Fruit fly (Drosophila melanogaster) whole organism, embryonic: ENCODE measurements around the gene Plod.

Experiments
- ATbp ChIP-seq: fragments of 200-800 bp; sonication (Bioruptor generic); optimal IDR thresholded peaks from 2 replicates; lab custom pipeline; 2017; ENCODE audit warnings: missing biosample characterization, mild to moderate bottlenecking, missing genetic modification characterization, missing genetic modification reagents
- Adf1 ChIP-seq: fragments of 200-800 bp; sonication (Bioruptor generic); IDR thresholded peaks from 2 replicates; pipeline ENCODE4 v1.3.6; 2022; ENCODE audit warnings: missing biosample characterization, missing genetic modification characterization
- Asciz ChIP-seq: fragments of 200-800 bp; sonication (Bioruptor generic); optimal IDR thresholded peaks from 2 replicates; lab custom pipeline; 2017; ENCODE audit warnings: missing biosample characterization, mild to moderate bottlenecking, missing genetic modification characterization, missing genetic modification reagents
- B-H1 ChIP-seq: fragments of 200-800 bp; sonication (Bioruptor generic); IDR thresholded peaks from 3 replicates; pipeline ENCODE4 v1.3.6; 2022; ENCODE audit warnings: missing biosample characterization, missing genetic modification characterization
- BEAF-32 ChIP-seq: fragments of 200-800 bp; sonication (Bioruptor generic); optimal IDR thresholded peaks from 3 replicates; lab custom pipeline; 2017; ENCODE audit warnings: missing biosample characterization, missing genetic modification characterization, mild to moderate bottlenecking, moderate library complexity, missing genetic modification reagents
- CG10543 ChIP-seq: fragments of 200-800 bp; sonication (Bioruptor generic); optimal IDR thresholded peaks from 3 replicates; lab custom pipeline; 2017; ENCODE audit warnings: missing biosample characterization, mild to moderate bottlenecking, missing genetic modification characterization, moderate library complexity
- CG11093 ChIP-seq: fragments of 200-800 bp; sonication (Bioruptor generic); IDR thresholded peaks from 3 replicates; pipeline ENCODE4 v1.3.6; 2022; ENCODE audit warnings: missing biosample characterization, missing genetic modification characterization
- CG11695 ChIP-seq: fragments of 200-800 bp; sonication (Bioruptor generic); IDR thresholded peaks from 3 replicates; pipeline ENCODE4 v1.3.6; 2022; ENCODE audit warnings: missing biosample characterization, missing genetic modification characterization
- CG12299 ChIP-seq: fragments of 200-800 bp; sonication (Bioruptor generic); optimal IDR thresholded peaks from 2 replicates; lab custom pipeline; 2018; ENCODE audit warnings: missing biosample characterization, mild to moderate bottlenecking, missing genetic modification characterization
- CG12391 ChIP-seq: fragments of 200-800 bp; sonication (Bioruptor generic); optimal IDR thresholded peaks from 3 replicates; lab custom pipeline; 2018; ENCODE audit warnings: missing biosample characterization, mild to moderate bottlenecking, missing genetic modification characterization, moderate library complexity
- CG15696 ChIP-seq: fragments of 200-800 bp; sonication (Bioruptor generic); optimal IDR thresholded peaks from 2 replicates; lab custom pipeline; 2019; ENCODE audit warnings: missing biosample characterization, mild to moderate bottlenecking, missing genetic modification characterization, moderate library complexity
- CG17829 ChIP-seq: fragments of 200-800 bp; optimal IDR thresholded peaks from 2 replicates; lab custom pipeline; 2019; ENCODE audit warnings: missing biosample characterization, mild to moderate bottlenecking, missing genetic modification characterization, moderate library complexity
- CG2889 ChIP-seq: fragments of 200-800 bp; sonication (Bioruptor generic); IDR thresholded peaks from 3 replicates; pipeline ENCODE4 v1.3.6; 2022; ENCODE audit warnings: missing biosample characterization, missing genetic modification characterization
- CG30020 ChIP-seq: fragments of 200-800 bp; optimal IDR thresholded peaks from 2 replicates; lab custom pipeline; 2019; ENCODE audit warnings: missing biosample characterization, mild to moderate bottlenecking, missing genetic modification characterization, moderate library complexity
- CG31388 ChIP-seq: fragments of 200-800 bp; sonication (Bioruptor generic); optimal IDR thresholded peaks from 2 replicates; lab custom pipeline; 2016; ENCODE audit warnings: missing biosample characterization, missing genetic modification characterization
- CG33557 ChIP-seq: fragments of 200-800 bp; sonication (Bioruptor generic); optimal IDR thresholded peaks from 2 replicates; lab custom pipeline; 2019; ENCODE audit warnings: missing biosample characterization, mild to moderate bottlenecking, missing genetic modification characterization, moderate library complexity
- CG4820 ChIP-seq: fragments of 200-800 bp; sonication (Bioruptor generic); optimal IDR thresholded peaks from 3 replicates; lab custom pipeline; 2016; ENCODE audit warnings: missing biosample characterization, missing genetic modification characterization
- CG6272 ChIP-seq: fragments of 200-800 bp; sonication (Bioruptor generic); IDR thresholded peaks from 2 replicates; pipeline ENCODE4 v1.3.6; 2022; ENCODE audit warnings: missing biosample characterization, missing genetic modification characterization
- CG7271 ChIP-seq: fragments of 200-800 bp; sonication (Bioruptor generic); optimal IDR thresholded peaks from 2 replicates; lab custom pipeline; 2018; ENCODE audit warnings: missing biosample characterization, mild to moderate bottlenecking, missing genetic modification characterization, moderate library complexity
- ERR ChIP-seq: fragments of 200-800 bp; sonication (Bioruptor generic); optimal IDR thresholded peaks from 2 replicates; lab custom pipeline; 2016; ENCODE audit warnings: missing biosample characterization, missing genetic modification characterization
- Gug ChIP-seq: fragments of 200-800 bp; sonication (Bioruptor generic); IDR thresholded peaks from 4 replicates; pipeline ENCODE4 v1.3.6; 2022; ENCODE audit warnings: missing biosample characterization, missing genetic modification characterization
- HLH4C ChIP-seq: fragments of 200-800 bp; sonication (Bioruptor generic); IDR thresholded peaks from 3 replicates; pipeline ENCODE4 v1.3.6; 2022; ENCODE audit warnings: missing biosample characterization, missing genetic modification characterization; ENCODE audit not compliant: partially characterized antibody
- HLHmδ ChIP-seq: fragments of 200-800 bp; sonication (Bioruptor generic); optimal IDR thresholded peaks from 2 replicates; lab custom pipeline; 2018; ENCODE audit warnings: missing biosample characterization, mild to moderate bottlenecking, missing genetic modification characterization, moderate library complexity
- Hey ChIP-seq: fragments of 200-800 bp; sonication (Bioruptor generic); optimal IDR thresholded peaks from 3 replicates; lab custom pipeline; 2018; ENCODE audit warnings: missing biosample characterization, mild to moderate bottlenecking, missing genetic modification characterization
- Hr78 ChIP-seq, 2 experiments: fragments of 200-800 bp in 1 of 2; fragments of >200 bp in 1 of 2; sonication (Bioruptor generic) in 1 of 2; optimal IDR thresholded peaks; 2 replicates each; lab custom pipeline; 2017 to 2019; ENCODE audit warnings: missing biosample characterization in 2 of 2, missing genetic modification characterization in 2 of 2, mild to moderate bottlenecking in 1 of 2, moderate library complexity in 1 of 2
- Mad ChIP-seq: fragments of 200-800 bp; sonication (Bioruptor generic); optimal IDR thresholded peaks from 2 replicates; lab custom pipeline; 2016; ENCODE audit warnings: missing biosample characterization, missing genetic modification characterization
- Mrtf ChIP-seq: fragments of 200-800 bp; sonication (Bioruptor generic); IDR thresholded peaks from 3 replicates; pipeline ENCODE4 v1.3.6; 2022; ENCODE audit warnings: missing biosample characterization, missing genetic modification characterization
- Pdp1 ChIP-seq, 2 experiments: fragments of 200-800 bp; sonication (Bioruptor generic); optimal IDR thresholded peaks; 3 replicates each; lab custom pipeline; 2016; ENCODE audit warnings: missing biosample characterization in 2 of 2, missing genetic modification characterization in 2 of 2, mild to moderate bottlenecking in 1 of 2, moderate library complexity in 1 of 2
- YL-1 ChIP-seq: fragments of 200-800 bp; sonication (Bioruptor generic); optimal IDR thresholded peaks from 3 replicates; lab custom pipeline; 2017; ENCODE audit warnings: missing biosample characterization, mild to moderate bottlenecking, missing genetic modification characterization
- al ChIP-seq: fragments of 200-800 bp; sonication (Bioruptor generic); IDR thresholded peaks from 2 replicates; pipeline ENCODE4 v1.3.6; 2022; ENCODE audit warnings: missing biosample characterization, missing genetic modification characterization
- fd96Cb ChIP-seq: fragments of 200-800 bp; sonication (Bioruptor generic); optimal IDR thresholded peaks from 2 replicates; lab custom pipeline; 2018; ENCODE audit warnings: missing biosample characterization, mild to moderate bottlenecking, missing genetic modification characterization, moderate library complexity
- gce ChIP-seq: fragments of 200-800 bp; sonication (Bioruptor generic); IDR thresholded peaks from 3 replicates; pipeline ENCODE4 v1.3.6; 2022; ENCODE audit warnings: missing biosample characterization, missing genetic modification characterization
- gt ChIP-seq: fragments of 200-800 bp; sonication (Bioruptor generic); IDR thresholded peaks from 2 replicates; pipeline ENCODE4 v1.3.6; 2022; ENCODE audit warnings: missing biosample characterization, missing genetic modification characterization
- hkb ChIP-seq, 2 experiments: fragments of 200-800 bp in 1 of 2; fragments of >200 bp in 1 of 2; sonication (Bioruptor generic) in 1 of 2; IDR thresholded peaks in 1 of 2; optimal IDR thresholded peaks in 1 of 2; 2 replicates each; pipeline versions ENCODE4 v1.3.6 to Lab custom; 2017 to 2022; ENCODE audit warnings: missing biosample characterization in 1 of 2, missing genetic modification characterization in 1 of 2
- hth ChIP-seq: fragments of >200 bp; optimal IDR thresholded peaks from 2 replicates; lab custom pipeline; 2017; ENCODE audit warnings: inconsistent platforms
- kah ChIP-seq: fragments of 200-800 bp; sonication (Bioruptor generic); optimal IDR thresholded peaks from 2 replicates; lab custom pipeline; 2018; ENCODE audit warnings: missing biosample characterization, mild to moderate bottlenecking, missing genetic modification characterization
- knrl ChIP-seq: fragments of 200-800 bp; sonication (Bioruptor generic); IDR thresholded peaks from 3 replicates; pipeline ENCODE4 v1.3.6; 2022; ENCODE audit warnings: missing biosample characterization, missing genetic modification characterization; ENCODE audit not compliant: partially characterized antibody
- nerfin-2 ChIP-seq: fragments of 200-800 bp; sonication (Bioruptor generic); IDR thresholded peaks from 2 replicates; pipeline ENCODE4 v1.3.6; 2022; ENCODE audit warnings: missing biosample characterization, missing genetic modification characterization; ENCODE audit not compliant: partially characterized antibody
- odd ChIP-seq: fragments of 200-800 bp; sonication (Bioruptor generic); optimal IDR thresholded peaks from 2 replicates; lab custom pipeline; 2017; ENCODE audit warnings: missing biosample characterization, mild to moderate bottlenecking, missing genetic modification characterization
- pb ChIP-seq: fragments of 200-800 bp; sonication (Bioruptor generic); optimal IDR thresholded peaks from 3 replicates; lab custom pipeline; 2016; ENCODE audit warnings: missing biosample characterization, missing genetic modification characterization
- pho ChIP-seq: fragments of 200-800 bp; sonication (Bioruptor generic); optimal IDR thresholded peaks from 2 replicates; lab custom pipeline; 2016; ENCODE audit warnings: missing biosample characterization, missing genetic modification characterization
- repo ChIP-seq: fragments of 200-800 bp; sonication (Bioruptor generic); optimal IDR thresholded peaks from 2 replicates; lab custom pipeline; 2016; ENCODE audit warnings: missing biosample characterization, missing genetic modification characterization
- rib ChIP-seq: fragments of 200-800 bp; sonication (Bioruptor generic); IDR thresholded peaks from 2 replicates; pipeline ENCODE4 v1.3.6; 2022; ENCODE audit warnings: missing biosample characterization, missing genetic modification characterization
- so ChIP-seq: fragments of 200-800 bp; sonication (Bioruptor generic); IDR thresholded peaks from 3 replicates; pipeline ENCODE4 v1.3.6; 2022; ENCODE audit warnings: missing biosample characterization, missing genetic modification characterization
- stwl ChIP-seq: fragments of 200-800 bp; sonication (Bioruptor generic); optimal IDR thresholded peaks from 3 replicates; lab custom pipeline; 2018; ENCODE audit warnings: missing biosample characterization, mild to moderate bottlenecking, missing genetic modification characterization, moderate library complexity
- tll ChIP-seq, 2 experiments: fragments of 200-800 bp in 1 of 2; fragments of >200 bp in 1 of 2; sonication (Bioruptor generic) in 1 of 2; optimal IDR thresholded peaks; 2 replicates each; lab custom pipeline; 2017 to 2019; ENCODE audit warnings: missing biosample characterization in 2 of 2, missing genetic modification characterization in 2 of 2, mild to moderate bottlenecking in 1 of 2, moderate library complexity in 1 of 2
- zen2 ChIP-seq: fragments of 200-800 bp; sonication (Bioruptor generic); IDR thresholded peaks from 3 replicates; pipeline ENCODE4 v1.3.6; 2022; ENCODE audit warnings: missing biosample characterization, missing genetic modification characterization; ENCODE audit not compliant: partially characterized antibody

The Plod gene

DNA sequence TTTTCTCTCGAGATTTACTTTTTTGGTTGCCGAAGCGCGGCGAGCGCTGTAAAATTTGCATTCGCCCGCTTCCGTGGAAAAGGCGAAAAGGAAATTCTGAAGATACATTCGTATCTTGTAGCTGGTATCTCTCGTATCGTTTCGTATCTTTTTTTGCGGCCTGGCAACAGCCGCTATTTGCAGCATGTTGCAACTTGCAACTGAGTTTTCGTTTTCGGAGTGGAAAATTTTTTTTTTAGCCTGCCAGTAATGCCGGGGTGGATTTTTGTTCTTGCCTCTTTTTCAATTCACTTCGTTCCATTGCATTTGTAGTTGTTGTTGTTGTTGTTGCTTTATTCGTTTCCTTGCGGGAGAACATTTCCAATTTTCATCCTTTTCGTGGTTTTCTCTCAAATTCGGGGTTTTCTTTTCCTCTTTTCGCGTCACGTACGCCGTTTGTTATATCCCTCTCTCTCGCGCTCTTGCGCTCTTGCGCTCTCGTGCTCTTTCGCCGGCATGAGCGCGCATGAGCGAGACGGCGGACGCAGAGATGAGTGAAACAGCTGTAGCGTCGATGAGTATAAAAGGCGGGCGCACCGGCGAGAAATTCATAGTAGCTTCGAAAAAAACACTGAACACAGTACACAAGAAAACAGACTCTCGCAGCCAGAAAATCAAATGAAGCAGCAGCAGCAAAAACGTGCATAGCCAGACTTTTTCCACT lies 46.1 kb upstream of the Plod start, which contains the start of gene scyl (continued):
- TF ChIP-seq pb (GFP tag; lab: Kevin White, UChicago) (peak; percentile 9), nerfin-2 (peak; percentile 16; the same call in 1 of the 2 replicates), Mrtf (no peak), stwl (peak; percentile 27), B-H1 (peak; percentile 51; the same call in 1 of the 3 replicates), CG12391 (peak; percentile 28), HLH4C (peak; percentile 71; the same call in 2 of the 3 replicates), odd (GFP tag; lab: Kevin White, UChicago) (peak; percentile 67), gt (GFP tag; lab: Robert Waterston, UW) (no peak), hkb (optimal IDR thresholded peaks at IDR 0.05; lab: Kevin White, UChicago) (no peak), hkb (GFP tag; IDR thresholded peaks at IDR 0.05; lab: Robert Waterston, UW) (peak; percentile 72), al (GFP tag; lab: Robert Waterston, UW) (peak; percentile 35; the same call in 1 of the 2 replicates), Adf1 (peak; percentile 80), CG11695 (GFP tag; lab: Robert Waterston, UW) (peak; percentile 71; the same call in 1 of the 3 replicates), Hr78 (GFP tag; optimal IDR thresholded peaks at IDR 0.05; lab: Kevin White, UChicago) (peak in 1 of 2 experiments; percentile 8), Pdp1 (GFP tag; optimal IDR thresholded peaks at IDR 0.05; lab: Kevin White, UChicago) (peak; percentile 36 to 37), CG33557 (GFP tag; lab: Kevin White, UChicago) (peak; percentile 66), Mad (GFP tag; lab: Kevin White, UChicago) (peak; percentile 50), kah (GFP tag; lab: Kevin White, UChicago) (peak; percentile 68), fd96Cb (tag; lab: Kevin White, UChicago) (no peak), CG7271 (tag; lab: Kevin White, UChicago) (peak; percentile 48), CG2889 (GFP tag; lab: Robert Waterston, UW) (no peak), BEAF-32 (GFP tag; lab: Kevin White, UChicago) (no peak), CG17829 (tag; lab: Kevin White, UChicago) (peak; percentile 73), rib (GFP tag; lab: Robert Waterston, UW) (peak; percentile 91), repo (GFP tag; lab: Kevin White, UChicago) (peak; percentile 72), CG10543 (GFP tag; lab: Kevin White, UChicago) (peak; percentile 86), hth (lab: Kevin White, UChicago) (no peak), so (peak; percentile 70; the same call in 2 of the 3 replicates), pho (GFP tag; lab: Kevin White, UChicago) (peak; percentile 46), CG12299 (peak; percentile 40), YL-1 (GFP tag; lab: Kevin White, UChicago) (no peak), zen2 (GFP tag; lab: Robert Waterston, UW) (peak; percentile 87; the same call in 2 of the 3 replicates), Gug (GFP tag; lab: Robert Waterston, UW) (peak; percentile 57; the same call in 2 of the 4 replicates), HLHmδ (GFP tag; lab: Kevin White, UChicago) (peak; percentile 75), ERR (GFP tag; lab: Kevin White, UChicago) (peak; percentile 49), CG31388 (GFP tag; lab: Kevin White, UChicago) (no peak), CG4820 (no peak), knrl (GFP tag; lab: Robert Waterston, UW) (no peak; the same call in 2 of the 3 replicates), CG11093 (no peak; the same call in 2 of the 3 replicates), CG6272 (GFP tag; lab: Robert Waterston, UW) (no peak), Asciz (no peak), CG30020 (tag; lab: Kevin White, UChicago) (no peak), ATbp (peak; percentile 5), gce (GFP tag; lab: Robert Waterston, UW) (peak; percentile 88; the same call in 2 of the 3 replicates), tll (GFP tag; optimal IDR thresholded peaks at IDR 0.05; lab: Kevin White, UChicago) (peak in 1 of 2 experiments; percentile 26), CG15696 (no peak), Hey (tag; lab: Kevin White, UChicago) (peak; percentile 4)
